Fruit fly (Drosophila melanogaster): ENCODE data around the gene CG4572.

- TF ChIP-seq Dif (GFP tag; optimal IDR thresholded peaks at IDR 0.05; ENCODE audit: partially characterized antibody) (no peak), Myc (optimal IDR thresholded peaks at IDR 0.05) (no peak), ey (GFP tag; optimal IDR thresholded peaks at IDR 0.05) (no peak), Rel (GFP tag; optimal IDR thresholded peaks at IDR 0.05) (no peak), Rel (tag; optimal IDR thresholded peaks at IDR 0.05) (no peak), Abd-B (GFP tag; optimal IDR thresholded peaks at IDR 0.05) (no peak), brk (GFP tag; optimal IDR thresholded peaks at IDR 0.05) (no peak)
Observed at dm6 chr3R:19840545-19840944, 23.6 kb downstream of the CG4572 start, which contains the start of gene CG31459.

Data from whole organism, wandering third instar larva.